Fruit fly (Drosophila melanogaster) whole organism, embryonic: ENCODE data around the gene Bap60.
A peak's percentile ranks its signal among the peaks of the same experiment; 100 is the strongest.

Experiments used
- Ada2b ChIP-seq: fragments of 200-800 bp; sonication (Bioruptor generic); IDR thresholded peaks from 2 replicates; pipeline ENCODE4 v1.3.6; 2022; ENCODE audit warnings: missing biosample characterization, missing genetic modification characterization
- CG10462 ChIP-seq: fragments of 200-800 bp; sonication (Bioruptor generic); optimal IDR thresholded peaks from 2 replicates; lab custom pipeline; 2016; ENCODE audit warnings: missing biosample characterization, missing genetic modification characterization
- CG12155 ChIP-seq: fragments of 200-800 bp; sonication (Bioruptor generic); optimal IDR thresholded peaks from 3 replicates; lab custom pipeline; 2016; ENCODE audit warnings: missing biosample characterization, missing genetic modification characterization
- CG13624 ChIP-seq: fragments of 200-800 bp; sonication (Bioruptor generic); optimal IDR thresholded peaks from 2 replicates; lab custom pipeline; 2016; ENCODE audit warnings: missing biosample characterization, missing genetic modification characterization
- CG14710 ChIP-seq: fragments of 200-800 bp; sonication (Bioruptor generic); optimal IDR thresholded peaks from 3 replicates; lab custom pipeline; 2019; ENCODE audit warnings: missing biosample characterization, mild to moderate bottlenecking, missing genetic modification characterization, moderate library complexity
- CG15514 ChIP-seq: fragments of 200-800 bp; sonication (Bioruptor generic); optimal IDR thresholded peaks from 3 replicates; lab custom pipeline; 2017; ENCODE audit warnings: missing biosample characterization, missing genetic modification characterization, mild to moderate bottlenecking, moderate library complexity, missing genetic modification reagents
- CG17359 ChIP-seq: fragments of 200-800 bp; sonication (Bioruptor generic); optimal IDR thresholded peaks from 3 replicates; lab custom pipeline; 2018; ENCODE audit warnings: missing biosample characterization, mild to moderate bottlenecking, missing genetic modification characterization, moderate library complexity
- CG17802 ChIP-seq: fragments of 200-800 bp; sonication (Bioruptor generic); optimal IDR thresholded peaks from 2 replicates; lab custom pipeline; 2018; ENCODE audit warnings: missing biosample characterization, mild to moderate bottlenecking, missing genetic modification characterization, moderate library complexity
- CG34422 ChIP-seq: fragments of 200-800 bp; sonication (Bioruptor generic); IDR thresholded peaks from 3 replicates; pipeline ENCODE4 v1.3.6; 2022; ENCODE audit warnings: missing biosample characterization, missing genetic modification characterization
- CG4328 ChIP-seq: fragments of 200-800 bp; sonication (Bioruptor generic); optimal IDR thresholded peaks from 3 replicates; lab custom pipeline; 2017; ENCODE audit warnings: missing biosample characterization, missing genetic modification reagents, missing genetic modification characterization
- CG6854 ChIP-seq: fragments of 200-800 bp; sonication (Bioruptor generic); optimal IDR thresholded peaks from 3 replicates; lab custom pipeline; 2017; ENCODE audit warnings: missing biosample characterization, mild to moderate bottlenecking, missing genetic modification characterization
- CG7786 ChIP-seq: fragments of 200-800 bp; sonication (Bioruptor generic); optimal IDR thresholded peaks from 2 replicates; lab custom pipeline; 2016; ENCODE audit warnings: missing biosample characterization, missing genetic modification characterization
- CG7963 ChIP-seq: fragments of 200-800 bp; sonication (Bioruptor generic); IDR thresholded peaks from 3 replicates; pipeline ENCODE4 v1.3.6; 2022; ENCODE audit warnings: missing biosample characterization, missing genetic modification characterization; ENCODE audit not compliant: partially characterized antibody
- CG8290 ChIP-seq, 3 experiments: fragments of 200-800 bp; sonication (Bioruptor generic); optimal IDR thresholded peaks; 2 replicates each; lab custom pipeline; 2016 to 2019; ENCODE audit warnings: missing biosample characterization in 3 of 3, missing genetic modification characterization in 3 of 3, mild to moderate bottlenecking in 2 of 3, moderate library complexity in 1 of 3
- CHES-1-like ChIP-seq: fragments of 200-800 bp; sonication (Bioruptor generic); optimal IDR thresholded peaks from 2 replicates; lab custom pipeline; 2016; ENCODE audit warnings: missing biosample characterization, missing genetic modification characterization
- Dbx ChIP-seq: fragments of 200-800 bp; sonication (Bioruptor generic); IDR thresholded peaks from 3 replicates; pipeline ENCODE4 v1.3.6; 2022; ENCODE audit warnings: missing biosample characterization, missing genetic modification characterization
- Dp ChIP-seq: fragments of 200-800 bp; sonication (Bioruptor generic); optimal IDR thresholded peaks from 2 replicates; lab custom pipeline; 2018; ENCODE audit warnings: missing biosample characterization, mild to moderate bottlenecking, missing genetic modification characterization, moderate library complexity
- Ets97D ChIP-seq: fragments of 200-800 bp; sonication (Bioruptor generic); optimal IDR thresholded peaks from 3 replicates; lab custom pipeline; 2016; ENCODE audit warnings: missing biosample characterization, missing genetic modification characterization
- Gug ChIP-seq: fragments of 200-800 bp; sonication (Bioruptor generic); IDR thresholded peaks from 4 replicates; pipeline ENCODE4 v1.3.6; 2022; ENCODE audit warnings: missing biosample characterization, missing genetic modification characterization
- HLH4C ChIP-seq: fragments of 200-800 bp; sonication (Bioruptor generic); IDR thresholded peaks from 3 replicates; pipeline ENCODE4 v1.3.6; 2022; ENCODE audit warnings: missing biosample characterization, missing genetic modification characterization; ENCODE audit not compliant: partially characterized antibody
- HmgD ChIP-seq: fragments of 200-800 bp; sonication (Bioruptor generic); optimal IDR thresholded peaks from 3 replicates; lab custom pipeline; 2016; ENCODE audit warnings: missing biosample characterization, missing genetic modification characterization
- Jarid2 ChIP-seq: fragments of 200-800 bp; sonication (Bioruptor generic); optimal IDR thresholded peaks from 3 replicates; lab custom pipeline; 2017; ENCODE audit warnings: mild to moderate bottlenecking, missing biosample characterization, missing genetic modification reagents, missing genetic modification characterization
- NK7.1 ChIP-seq: fragments of 200-800 bp; sonication (Bioruptor generic); optimal IDR thresholded peaks from 3 replicates; lab custom pipeline; 2016; ENCODE audit warnings: missing biosample characterization, missing genetic modification characterization
- Pdp1 ChIP-seq, 2 experiments: fragments of 200-800 bp; sonication (Bioruptor generic); optimal IDR thresholded peaks; 3 replicates each; lab custom pipeline; 2016; ENCODE audit warnings: missing biosample characterization in 2 of 2, missing genetic modification characterization in 2 of 2, mild to moderate bottlenecking in 1 of 2, moderate library complexity in 1 of 2
- Rfx ChIP-seq: fragments of 200-800 bp; sonication (Bioruptor generic); IDR thresholded peaks from 2 replicates; pipeline ENCODE4 v1.3.6; 2022; ENCODE audit warnings: missing biosample characterization, missing genetic modification characterization
- Sry-δ ChIP-seq: fragments of 200-800 bp; sonication (Bioruptor generic); optimal IDR thresholded peaks from 2 replicates; lab custom pipeline; 2016; ENCODE audit warnings: missing biosample characterization, missing genetic modification characterization
- Trl ChIP-seq, 3 experiments: fragments of >200 bp in 2 of 3; fragments of 200-800 bp in 1 of 3; sonication (Bioruptor generic) in 1 of 3; optimal IDR thresholded peaks; 2 replicates in 1 of 3; 3 replicates in 2 of 3; lab custom pipeline; 2016 to 2017; ENCODE audit warnings: missing biosample characterization in 1 of 3, missing genetic modification characterization in 1 of 3
- amos ChIP-seq: fragments of 200-800 bp; sonication (Bioruptor generic); IDR thresholded peaks from 2 replicates; pipeline ENCODE4 v1.3.6; 2022; ENCODE audit warnings: missing biosample characterization, missing genetic modification characterization; ENCODE audit not compliant: partially characterized antibody
- ase ChIP-seq: fragments of 200-800 bp; sonication (Bioruptor generic); IDR thresholded peaks from 3 replicates; pipeline ENCODE4 v1.3.6; 2022; ENCODE audit warnings: missing biosample characterization, missing genetic modification characterization
- bab2 ChIP-seq: fragments of 200-800 bp; sonication (Bioruptor generic); optimal IDR thresholded peaks from 2 replicates; lab custom pipeline; 2016; ENCODE audit warnings: missing biosample characterization, missing genetic modification characterization
- bsh ChIP-seq, 2 experiments: fragments of 200-800 bp; sonication (Bioruptor generic); optimal IDR thresholded peaks; 2 replicates each; lab custom pipeline; 2017 to 2018; ENCODE audit warnings: mild to moderate bottlenecking in 2 of 2, missing biosample characterization in 2 of 2, missing genetic modification characterization in 2 of 2, moderate library complexity in 1 of 2
- cad ChIP-seq: fragments of >200 bp; optimal IDR thresholded peaks from 2 replicates; lab custom pipeline; 2017; ENCODE audit warnings: missing biosample characterization, missing genetic modification characterization
- chn ChIP-seq: fragments of 200-800 bp; sonication (Bioruptor generic); optimal IDR thresholded peaks from 2 replicates; lab custom pipeline; 2016; ENCODE audit warnings: missing biosample characterization, missing genetic modification characterization
- hb ChIP-seq: fragments of 200-800 bp; sonication (Bioruptor generic); IDR thresholded peaks from 3 replicates; pipeline ENCODE4 v1.3.6; 2022; ENCODE audit warnings: missing biosample characterization, missing genetic modification characterization; ENCODE audit not compliant: partially characterized antibody
- inv ChIP-seq: fragments of 200-800 bp; sonication (Bioruptor generic); IDR thresholded peaks from 2 replicates; pipeline ENCODE4 v1.3.6; 2022; ENCODE audit warnings: missing biosample characterization, missing genetic modification characterization; ENCODE audit not compliant: partially characterized antibody
- kah ChIP-seq: fragments of 200-800 bp; sonication (Bioruptor generic); optimal IDR thresholded peaks from 2 replicates; lab custom pipeline; 2018; ENCODE audit warnings: missing biosample characterization, mild to moderate bottlenecking, missing genetic modification characterization
- knrl ChIP-seq: fragments of 200-800 bp; sonication (Bioruptor generic); IDR thresholded peaks from 3 replicates; pipeline ENCODE4 v1.3.6; 2022; ENCODE audit warnings: missing biosample characterization, missing genetic modification characterization; ENCODE audit not compliant: partially characterized antibody
- luna ChIP-seq: fragments of 200-800 bp; sonication (Bioruptor generic); optimal IDR thresholded peaks from 2 replicates; lab custom pipeline; 2016; ENCODE audit warnings: missing biosample characterization, missing genetic modification characterization
- mam ChIP-seq: fragments of 200-800 bp; sonication (Bioruptor generic); optimal IDR thresholded peaks from 3 replicates; lab custom pipeline; 2016; ENCODE audit warnings: missing biosample characterization, missing genetic modification characterization
- otp ChIP-seq: fragments of 200-800 bp; sonication (Bioruptor generic); IDR thresholded peaks from 3 replicates; pipeline ENCODE4, ENCODE4 v1.3.6; 2022; ENCODE audit warnings: missing biosample characterization, missing genetic modification characterization
- pzg ChIP-seq: fragments of 200-800 bp; sonication (Bioruptor generic); optimal IDR thresholded peaks from 3 replicates; lab custom pipeline; 2018; ENCODE audit warnings: missing biosample characterization, mild to moderate bottlenecking, missing genetic modification characterization, moderate library complexity
- sna ChIP-seq: fragments of 200-800 bp; sonication (Bioruptor generic); IDR thresholded peaks from 2 replicates; pipeline ENCODE4 v1.3.6; 2022; ENCODE audit warnings: missing biosample characterization, missing genetic modification characterization; ENCODE audit not compliant: partially characterized antibody
- sqz ChIP-seq: fragments of 200-800 bp; sonication (Bioruptor generic); optimal IDR thresholded peaks from 3 replicates; lab custom pipeline; 2018; ENCODE audit warnings: missing biosample characterization, mild to moderate bottlenecking, missing genetic modification characterization
- ssp ChIP-seq: fragments of 200-800 bp; sonication (Bioruptor generic); IDR thresholded peaks from 2 replicates; pipeline ENCODE4 v1.3.6; 2022; ENCODE audit warnings: missing biosample characterization, missing genetic modification characterization
- stwl ChIP-seq: fragments of 200-800 bp; sonication (Bioruptor generic); optimal IDR thresholded peaks from 3 replicates; lab custom pipeline; 2018; ENCODE audit warnings: missing biosample characterization, mild to moderate bottlenecking, missing genetic modification characterization, moderate library complexity
- tna ChIP-seq: fragments of 200-800 bp; sonication (Bioruptor generic); IDR thresholded peaks from 2 replicates; pipeline ENCODE4 v1.3.6; 2022; ENCODE audit warnings: missing biosample characterization, missing genetic modification characterization; ENCODE audit not compliant: partially characterized antibody
- z ChIP-seq: fragments of 200-800 bp; sonication (Bioruptor generic); IDR thresholded peaks from 3 replicates; pipeline ENCODE4 v1.3.6; 2022; ENCODE audit warnings: missing biosample characterization, missing genetic modification characterization

The Bap60 gene

dm6 chrX:13112238-13112829, 47.0 kb downstream of the Bap60 start, which contains the start of gene Chpf (continued):
- TF ChIP-seq Rfx (GFP tag; lab: Robert Waterston, UW), result peak; percentile 40
- no peak for TF ChIP-seq CG4328
- peak; percentile 61 for TF ChIP-seq CG17359 (tag; lab: Kevin White, UChicago)
- peak; percentile 27 for TF ChIP-seq mam (GFP tag; lab: Kevin White, UChicago)
- TF ChIP-seq HmgD (GFP tag; lab: Kevin White, UChicago), result no peak
- TF ChIP-seq CG13624 (GFP tag; lab: Kevin White, UChicago), result peak; percentile 24
- TF ChIP-seq CG10462 (GFP tag; lab: Kevin White, UChicago), result no peak
- TF ChIP-seq inv (GFP tag; lab: Robert Waterston, UW), result peak; percentile 79
- peak in 1 of 2 experiments; percentile 22 for TF ChIP-seq Pdp1 (GFP tag; optimal IDR thresholded peaks at IDR 0.05; lab: Kevin White, UChicago)
- peak; percentile 73; the same call in 1 of the 3 replicates for TF ChIP-seq CG34422
- peak; percentile 50 for TF ChIP-seq sqz (GFP tag; lab: Kevin White, UChicago)
- TF ChIP-seq CG12155 (GFP tag; lab: Kevin White, UChicago), result no peak
- TF ChIP-seq chn (GFP tag; lab: Kevin White, UChicago), result peak; percentile 30
- peak; percentile 87 for TF ChIP-seq CG7963 (GFP tag; lab: Robert Waterston, UW)
- peak; percentile 66 for TF ChIP-seq Jarid2 (GFP tag; lab: Kevin White, UChicago)
- 0 out of 3 replicates have a peak, but pooled peaks have one; percentile 29 for TF ChIP-seq Dbx
- TF ChIP-seq CG14710 (tag; lab: Kevin White, UChicago), result peak; percentile 18
- TF ChIP-seq CG17802, result peak; percentile 36
- TF ChIP-seq cad, result no peak
- peak; percentile 25 for TF ChIP-seq CG15514 (GFP tag; lab: Kevin White, UChicago)
- TF ChIP-seq ssp (GFP tag; lab: Robert Waterston, UW), result peak; percentile 83
- TF ChIP-seq bab2, result peak; percentile 5
- TF ChIP-seq Gug (GFP tag; lab: Robert Waterston, UW), result peak; percentile 4; the same call in 1 of the 4 replicates
- no peak for TF ChIP-seq otp (GFP tag; lab: Robert Waterston, UW)
- peak in 1 of 2 experiments; percentile 25 for TF ChIP-seq bsh (GFP tag; optimal IDR thresholded peaks at IDR 0.05; lab: Kevin White, UChicago)
- peak; percentile 91 for TF ChIP-seq Sry-δ
- peak in 1 of 2 experiments; percentile 10 for TF ChIP-seq Trl (optimal IDR thresholded peaks at IDR 0.05; lab: Kevin White, UChicago)
- no peak for TF ChIP-seq Trl (GFP tag; optimal IDR thresholded peaks at IDR 0.05; lab: Kevin White, UChicago)
- peak; percentile 59; the same call in 1 of the 2 replicates for TF ChIP-seq sna
- TF ChIP-seq stwl (tag; lab: Kevin White, UChicago), result peak; percentile 43
- peak; percentile 17; the same call in 1 of the 3 replicates for TF ChIP-seq ase
- TF ChIP-seq z (GFP tag; lab: Robert Waterston, UW), result no peak
- no peak for TF ChIP-seq CG8290 (GFP tag; optimal IDR thresholded peaks at IDR 0.05; lab: Kevin White, UChicago)
- TF ChIP-seq CG8290 (tag; optimal IDR thresholded peaks at IDR 0.05; lab: Kevin White, UChicago), result peak in 1 of 2 experiments; percentile 33
- no peak for TF ChIP-seq Ada2b
- TF ChIP-seq amos (GFP tag; lab: Robert Waterston, UW), result peak; percentile 87
- no peak for TF ChIP-seq CG7786 (GFP tag; lab: Kevin White, UChicago)
- TF ChIP-seq kah (GFP tag; lab: Kevin White, UChicago), result peak; percentile 80
- TF ChIP-seq NK7.1, result peak; percentile 9
- TF ChIP-seq hb, result peak; percentile 84
- peak; percentile 34 for TF ChIP-seq CHES-1-like (GFP tag; lab: Kevin White, UChicago)
- no peak for TF ChIP-seq CG6854 (GFP tag; lab: Kevin White, UChicago)
- TF ChIP-seq luna (GFP tag; lab: Kevin White, UChicago), result no peak
- TF ChIP-seq Dp (GFP tag; lab: Kevin White, UChicago), result peak; percentile 70
- TF ChIP-seq pzg (GFP tag; lab: Kevin White, UChicago), result peak; percentile 53
- TF ChIP-seq HLH4C, result peak; percentile 86
- peak; percentile 83 for TF ChIP-seq knrl (GFP tag; lab: Robert Waterston, UW)
- peak; percentile 71 for TF ChIP-seq tna (GFP tag; lab: Robert Waterston, UW)
- TF ChIP-seq Ets97D, result peak; percentile 36
